Fruit fly (Drosophila melanogaster) whole organism, embryonic: ENCODE measurements around the gene Kal1.

Source experiments
- Atf6 ChIP-seq: fragments of 200-800 bp; sonication (Bioruptor generic); IDR thresholded peaks from 2 replicates; pipeline ENCODE4 v1.3.6; 2022; ENCODE audit warnings: missing biosample characterization, missing genetic modification characterization
- CG10462 ChIP-seq: fragments of 200-800 bp; sonication (Bioruptor generic); optimal IDR thresholded peaks from 2 replicates; lab custom pipeline; 2016; ENCODE audit warnings: missing biosample characterization, missing genetic modification characterization
- CG11093 ChIP-seq: fragments of 200-800 bp; sonication (Bioruptor generic); IDR thresholded peaks from 3 replicates; pipeline ENCODE4 v1.3.6; 2022; ENCODE audit warnings: missing biosample characterization, missing genetic modification characterization
- CG11696 ChIP-seq: fragments of 200-800 bp; sonication (Bioruptor generic); IDR thresholded peaks from 2 replicates; pipeline ENCODE4 v1.3.6; 2022; ENCODE audit warnings: missing biosample characterization, missing genetic modification characterization
- CG13775 ChIP-seq: fragments of 200-800 bp; sonication (Bioruptor generic); optimal IDR thresholded peaks from 3 replicates; lab custom pipeline; 2017; ENCODE audit warnings: missing biosample characterization, mild to moderate bottlenecking, missing genetic modification characterization
- CG14441 ChIP-seq: fragments of 200-800 bp; sonication (Bioruptor generic); IDR thresholded peaks from 2 replicates; pipeline ENCODE4 v1.3.6; 2022; ENCODE audit warnings: missing biosample characterization, missing genetic modification characterization
- CG15479 ChIP-seq: fragments of 200-800 bp; sonication (Bioruptor generic); optimal IDR thresholded peaks from 3 replicates; lab custom pipeline; 2019; ENCODE audit warnings: missing biosample characterization, mild to moderate bottlenecking, missing genetic modification characterization, moderate library complexity
- CG1602 ChIP-seq: fragments of 200-800 bp; sonication (Bioruptor generic); optimal IDR thresholded peaks from 3 replicates; lab custom pipeline; 2016; ENCODE audit warnings: missing biosample characterization, missing genetic modification characterization
- CG1647 ChIP-seq: fragments of 200-800 bp; sonication (Bioruptor generic); optimal IDR thresholded peaks from 3 replicates; lab custom pipeline; 2016; ENCODE audit warnings: missing biosample characterization, missing genetic modification characterization
- CG17802 ChIP-seq: fragments of 200-800 bp; sonication (Bioruptor generic); optimal IDR thresholded peaks from 2 replicates; lab custom pipeline; 2018; ENCODE audit warnings: missing biosample characterization, mild to moderate bottlenecking, missing genetic modification characterization, moderate library complexity
- CG18262 ChIP-seq: fragments of 200-800 bp; optimal IDR thresholded peaks from 3 replicates; lab custom pipeline; 2019; ENCODE audit warnings: missing biosample characterization, mild to moderate bottlenecking, missing genetic modification characterization, moderate library complexity
- CG30431 ChIP-seq: fragments of 200-800 bp; sonication (Bioruptor generic); optimal IDR thresholded peaks from 2 replicates; lab custom pipeline; 2017; ENCODE audit warnings: missing biosample characterization, missing genetic modification characterization
- CG34224 ChIP-seq: fragments of 200-800 bp; sonication (Bioruptor generic); IDR thresholded peaks from 3 replicates; pipeline ENCODE4 v1.3.6; 2022; ENCODE audit warnings: missing biosample characterization, missing genetic modification characterization; ENCODE audit not compliant: partially characterized antibody
- CG4328 ChIP-seq: fragments of 200-800 bp; sonication (Bioruptor generic); optimal IDR thresholded peaks from 3 replicates; lab custom pipeline; 2017; ENCODE audit warnings: missing biosample characterization, missing genetic modification reagents, missing genetic modification characterization
- CG6791 ChIP-seq: fragments of 200-800 bp; sonication (Bioruptor generic); IDR thresholded peaks from 3 replicates; pipeline ENCODE4 v1.3.6; 2022; ENCODE audit warnings: missing biosample characterization, missing genetic modification characterization; ENCODE audit not compliant: partially characterized antibody
- CG7928 ChIP-seq: fragments of 200-800 bp; sonication (Bioruptor generic); optimal IDR thresholded peaks from 2 replicates; lab custom pipeline; 2017; ENCODE audit warnings: missing biosample characterization, mild to moderate bottlenecking, missing genetic modification characterization
- CG9437 ChIP-seq: fragments of 200-800 bp; sonication (Bioruptor generic); optimal IDR thresholded peaks from 2 replicates; lab custom pipeline; 2018; ENCODE audit warnings: missing biosample characterization, mild to moderate bottlenecking, missing genetic modification characterization
- D19B ChIP-seq: fragments of 200-800 bp; sonication (Bioruptor generic); optimal IDR thresholded peaks from 2 replicates; lab custom pipeline; 2017; ENCODE audit warnings: missing biosample characterization, mild to moderate bottlenecking, missing genetic modification characterization
- Dip2 ChIP-seq: fragments of 200-800 bp; sonication (Bioruptor generic); IDR thresholded peaks from 2 replicates; pipeline ENCODE4 v1.3.6; 2022; ENCODE audit warnings: missing biosample characterization, missing genetic modification characterization
- Dll ChIP-seq: fragments of 200-800 bp; sonication (Bioruptor generic); IDR thresholded peaks from 4 replicates; pipeline ENCODE4 v1.3.6; 2022; ENCODE audit warnings: missing biosample characterization, missing genetic modification characterization; ENCODE audit not compliant: partially characterized antibody
- Ets97D ChIP-seq: fragments of 200-800 bp; sonication (Bioruptor generic); optimal IDR thresholded peaks from 3 replicates; lab custom pipeline; 2016; ENCODE audit warnings: missing biosample characterization, missing genetic modification characterization
- Fer3 ChIP-seq: fragments of 200-800 bp; sonication (Bioruptor generic); optimal IDR thresholded peaks from 2 replicates; lab custom pipeline; 2018; ENCODE audit warnings: missing biosample characterization, mild to moderate bottlenecking, missing genetic modification characterization, moderate library complexity
- H15 ChIP-seq: fragments of 200-800 bp; sonication (Bioruptor generic); IDR thresholded peaks from 3 replicates; pipeline ENCODE4 v1.3.6; 2022; ENCODE audit warnings: missing biosample characterization, missing genetic modification characterization
- HHEX ChIP-seq: fragments of 200-800 bp; sonication (Bioruptor generic); optimal IDR thresholded peaks from 3 replicates; lab custom pipeline; 2017; ENCODE audit warnings: missing biosample characterization, mild to moderate bottlenecking, missing genetic modification characterization, missing genetic modification reagents
- HmgD ChIP-seq: fragments of 200-800 bp; sonication (Bioruptor generic); optimal IDR thresholded peaks from 3 replicates; lab custom pipeline; 2016; ENCODE audit warnings: missing biosample characterization, missing genetic modification characterization
- Hr78 ChIP-seq, 2 experiments: fragments of 200-800 bp in 1 of 2; fragments of >200 bp in 1 of 2; sonication (Bioruptor generic) in 1 of 2; optimal IDR thresholded peaks; 2 replicates each; lab custom pipeline; 2017 to 2019; ENCODE audit warnings: missing biosample characterization in 2 of 2, missing genetic modification characterization in 2 of 2, mild to moderate bottlenecking in 1 of 2, moderate library complexity in 1 of 2
- Kr ChIP-seq: fragments of 200-800 bp; sonication (Bioruptor generic); optimal IDR thresholded peaks from 2 replicates; lab custom pipeline; 2017; ENCODE audit warnings: missing biosample characterization, mild to moderate bottlenecking, missing genetic modification characterization
- NFAT ChIP-seq: fragments of 200-800 bp; sonication (Bioruptor generic); IDR thresholded peaks from 2 replicates; pipeline ENCODE4 v1.3.6; 2022; ENCODE audit warnings: missing biosample characterization, missing genetic modification characterization
- Rx ChIP-seq: fragments of 200-800 bp; sonication (Bioruptor generic); IDR thresholded peaks from 2 replicates; pipeline ENCODE4 v1.3.6; 2022; ENCODE audit warnings: missing biosample characterization, missing genetic modification characterization
- Sin3A ChIP-seq: fragments of >200 bp; optimal IDR thresholded peaks from 2 replicates; lab custom pipeline; 2018
- Xrp1 ChIP-seq: fragments of 200-800 bp; sonication (Bioruptor generic); IDR thresholded peaks from 2 replicates; pipeline ENCODE4 v1.3.6; 2022; ENCODE audit warnings: missing biosample characterization, missing genetic modification characterization
- da ChIP-seq: fragments of 200-800 bp; sonication (Bioruptor generic); optimal IDR thresholded peaks from 2 replicates; lab custom pipeline; 2016; ENCODE audit warnings: missing biosample characterization, missing genetic modification characterization
- dimm ChIP-seq: fragments of 200-800 bp; sonication (Bioruptor generic); IDR thresholded peaks from 2 replicates; pipeline ENCODE4 v1.3.6; 2022; ENCODE audit warnings: missing biosample characterization, missing genetic modification characterization
- ems ChIP-seq: fragments of 200-800 bp; sonication (Bioruptor generic); optimal IDR thresholded peaks from 3 replicates; lab custom pipeline; 2016; ENCODE audit warnings: missing biosample characterization, missing genetic modification characterization
- fd64A ChIP-seq: fragments of 200-800 bp; sonication (Bioruptor generic); optimal IDR thresholded peaks from 3 replicates; lab custom pipeline; 2018; ENCODE audit warnings: missing biosample characterization, mild to moderate bottlenecking, missing genetic modification characterization
- gsb-n ChIP-seq: fragments of 200-800 bp; sonication (Bioruptor generic); optimal IDR thresholded peaks from 3 replicates; lab custom pipeline; 2018; ENCODE audit warnings: missing biosample characterization, mild to moderate bottlenecking, missing genetic modification characterization
- inv ChIP-seq: fragments of 200-800 bp; sonication (Bioruptor generic); IDR thresholded peaks from 2 replicates; pipeline ENCODE4 v1.3.6; 2022; ENCODE audit warnings: missing biosample characterization, missing genetic modification characterization; ENCODE audit not compliant: partially characterized antibody
- nerfin-1 ChIP-seq: fragments of 200-800 bp; sonication (Bioruptor generic); optimal IDR thresholded peaks from 3 replicates; lab custom pipeline; 2019; ENCODE audit warnings: missing biosample characterization, mild to moderate bottlenecking, missing genetic modification characterization, moderate library complexity
- otp ChIP-seq: fragments of 200-800 bp; sonication (Bioruptor generic); IDR thresholded peaks from 3 replicates; pipeline ENCODE4, ENCODE4 v1.3.6; 2022; ENCODE audit warnings: missing biosample characterization, missing genetic modification characterization
- phol ChIP-seq: fragments of 200-800 bp; sonication (Bioruptor generic); optimal IDR thresholded peaks from 3 replicates; lab custom pipeline; 2018; ENCODE audit warnings: missing biosample characterization, mild to moderate bottlenecking, missing genetic modification characterization, moderate library complexity
- run ChIP-seq: fragments of 200-800 bp; sonication (Bioruptor generic); optimal IDR thresholded peaks from 3 replicates; lab custom pipeline; 2018; ENCODE audit warnings: missing biosample characterization, mild to moderate bottlenecking, missing genetic modification characterization
- schlank ChIP-seq: fragments of 200-800 bp; sonication (Bioruptor generic); optimal IDR thresholded peaks from 2 replicates; lab custom pipeline; 2018; ENCODE audit warnings: missing biosample characterization, mild to moderate bottlenecking, missing genetic modification characterization
- slou ChIP-seq: fragments of 200-800 bp; sonication (Bioruptor generic); optimal IDR thresholded peaks from 3 replicates; lab custom pipeline; 2016; ENCODE audit warnings: missing biosample characterization, missing genetic modification characterization
- sqz ChIP-seq: fragments of 200-800 bp; sonication (Bioruptor generic); optimal IDR thresholded peaks from 3 replicates; lab custom pipeline; 2018; ENCODE audit warnings: missing biosample characterization, mild to moderate bottlenecking, missing genetic modification characterization
- stc ChIP-seq: fragments of 200-800 bp; sonication (Bioruptor generic); IDR thresholded peaks from 2 replicates; pipeline ENCODE4 v1.3.6; 2022; ENCODE audit warnings: missing biosample characterization, missing genetic modification characterization
- sug ChIP-seq: fragments of 200-800 bp; optimal IDR thresholded peaks from 2 replicates; lab custom pipeline; 2019; ENCODE audit warnings: missing biosample characterization, mild to moderate bottlenecking, missing genetic modification characterization, moderate library complexity
- tap ChIP-seq: fragments of 200-800 bp; optimal IDR thresholded peaks from 3 replicates; lab custom pipeline; 2019; ENCODE audit warnings: missing biosample characterization, mild to moderate bottlenecking, missing genetic modification characterization, moderate library complexity
- tio ChIP-seq: fragments of 200-800 bp; sonication (Bioruptor generic); optimal IDR thresholded peaks from 2 replicates; lab custom pipeline; 2017; ENCODE audit warnings: missing biosample characterization, missing genetic modification characterization, inconsistent platforms
- ttk ChIP-seq: fragments of 200-800 bp; sonication (Bioruptor generic); IDR thresholded peaks from 2 replicates; pipeline ENCODE4 v2.1.2; 2022; ENCODE audit warnings: missing biosample characterization, missing genetic modification characterization
- zen2 ChIP-seq: fragments of 200-800 bp; sonication (Bioruptor generic); IDR thresholded peaks from 3 replicates; pipeline ENCODE4 v1.3.6; 2022; ENCODE audit warnings: missing biosample characterization, missing genetic modification characterization; ENCODE audit not compliant: partially characterized antibody

Gene Kal1

DNA sequence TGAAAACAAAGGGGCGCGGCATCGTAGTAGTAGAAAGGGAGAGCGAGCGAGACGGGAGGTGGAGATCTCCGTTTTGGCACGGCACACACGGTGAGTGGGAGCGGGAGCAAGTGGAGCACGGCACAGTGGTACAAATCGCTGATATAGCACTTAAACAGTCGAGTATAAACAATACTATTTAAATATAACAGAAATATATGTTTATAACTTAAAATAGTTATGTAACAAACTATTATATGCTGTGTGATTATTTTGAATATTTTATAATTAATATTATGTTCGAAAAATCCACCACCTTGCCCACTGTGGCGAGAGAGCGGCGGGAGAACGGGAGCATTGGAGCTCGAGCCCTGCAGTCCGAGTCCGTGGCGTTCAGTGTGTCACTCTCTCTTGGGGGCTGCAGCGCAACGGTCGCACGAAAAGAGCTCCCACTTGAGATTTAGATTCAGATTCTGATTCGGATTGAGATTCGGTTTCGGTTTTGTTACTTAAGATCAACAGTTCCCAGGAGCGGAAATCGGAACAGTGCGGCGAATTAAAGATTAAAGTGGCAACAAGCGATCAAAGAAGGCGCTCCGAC lies at the start of gene Kal1 (continued):
- TF ChIP-seq slou (GFP tag; lab: Kevin White, UChicago) (peak; percentile 9), CG7928 (GFP tag; lab: Kevin White, UChicago) (peak; percentile 18), HHEX (GFP tag; lab: Kevin White, UChicago) (peak; percentile 91), sqz (GFP tag; lab: Kevin White, UChicago) (peak; percentile 87), nerfin-1 (tag; lab: Kevin White, UChicago) (peak; percentile 91), CG9437 (GFP tag; lab: Kevin White, UChicago) (peak; percentile 81), CG13775 (GFP tag; lab: Kevin White, UChicago) (peak; percentile 85), ems (GFP tag; lab: Kevin White, UChicago) (peak; percentile 29), schlank (peak; percentile 46), H15 (GFP tag; lab: Robert Waterston, UW) (peak; percentile 90), CG6791 (GFP tag; lab: Robert Waterston, UW) (no peak), otp (GFP tag; lab: Robert Waterston, UW) (peak; percentile 94), dimm (peak; percentile 83), da (GFP tag; lab: Kevin White, UChicago) (no peak), zen2 (GFP tag; lab: Robert Waterston, UW) (no peak), D19B (peak; percentile 30), CG1602 (GFP tag; lab: Kevin White, UChicago) (peak; percentile 84), Fer3 (tag; lab: Kevin White, UChicago) (peak; percentile 88), CG14441 (GFP tag; lab: Robert Waterston, UW) (peak; percentile 90), fd64A (peak; percentile 90), Rx (peak; percentile 85), CG11696 (GFP tag; lab: Robert Waterston, UW) (peak; percentile 47), sug (tag; lab: Kevin White, UChicago) (peak; percentile 54), CG10462 (GFP tag; lab: Kevin White, UChicago) (peak; percentile 72), Atf6 (GFP tag; lab: Robert Waterston, UW) (peak; percentile 89), CG34224 (GFP tag; lab: Robert Waterston, UW) (no peak), Dll (0 out of 4 replicates have a peak, but pooled peaks have one; percentile 44), Xrp1 (peak; percentile 97), CG11093 (GFP tag; lab: Robert Waterston, UW) (peak; percentile 84), Kr (GFP tag; lab: Kevin White, UChicago) (no peak), CG30431 (GFP tag; lab: Kevin White, UChicago) (peak; percentile 81), CG4328 (GFP tag; lab: Kevin White, UChicago) (peak; percentile 80), tap (tag; lab: Kevin White, UChicago) (peak; percentile 96), phol (tag; lab: Kevin White, UChicago) (peak; percentile 93), Sin3A (lab: Kevin White, UChicago) (no peak), HmgD (GFP tag; lab: Kevin White, UChicago) (no peak), CG17802 (peak; percentile 65), run (peak; percentile 91), inv (GFP tag; lab: Robert Waterston, UW) (no peak), NFAT (peak; percentile 44; the same call in 1 of the 2 replicates), CG1647 (no peak), tio (peak; percentile 80), Dip2 (GFP tag; lab: Robert Waterston, UW) (peak; percentile 54; the same call in 1 of the 2 replicates), ttk (GFP tag; lab: Robert Waterston, UW) (peak; percentile 90), Hr78 (GFP tag; optimal IDR thresholded peaks at IDR 0.05; lab: Kevin White, UChicago) (peak in 1 of 2 experiments; percentile 82), CG15479 (GFP tag; lab: Kevin White, UChicago) (no peak), stc (GFP tag; lab: Robert Waterston, UW) (peak; percentile 95), CG18262 (tag; lab: Kevin White, UChicago) (peak; percentile 96), gsb-n (tag; lab: Kevin White, UChicago) (peak; percentile 97), Ets97D (no peak)
